Worm (Caenorhabditis elegans) whole organism, young adult: ENCODE data around the gene F54H12.2.

Source experiments
- D2030.7 ChIP-seq: fragments of 200-800 bp; sonication (Bioruptor generic); IDR thresholded peaks from 2 replicates; pipeline ENCODE4 v1.3.6; 2022; ENCODE audit warnings: missing genetic modification reagents, missing genetic modification characterization, missing compliant biosample characterization
- F49E8.2 ChIP-seq: sonication (generic microtip); optimal IDR thresholded peaks from 3 replicates; lab custom pipeline; 2017; ENCODE audit warnings: missing genetic modification characterization, mild to moderate bottlenecking, missing compliant biosample characterization, antibody characterized with exemption, moderate library complexity; ENCODE audit not compliant: insufficient read depth
- Y53F4B.3 ChIP-seq: fragments of 200-800 bp; sonication (Bioruptor generic); IDR thresholded peaks from 2 replicates; pipeline ENCODE4 v1.3.6; 2022; ENCODE audit warnings: missing genetic modification reagents, missing genetic modification characterization, missing compliant biosample characterization
- egl-18 ChIP-seq: fragments of 200-800 bp; sonication (Bioruptor generic); IDR thresholded peaks from 2 replicates; pipeline ENCODE4 v1.3.6; 2022; ENCODE audit warnings: missing genetic modification reagents, missing genetic modification characterization, missing compliant biosample characterization
- hlh-26 ChIP-seq: fragments of 200-800 bp; sonication (Bioruptor generic); conservative IDR thresholded peaks from 2 replicates; pipeline ENCODE4 v1.3.6; 2022; ENCODE audit warnings: missing genetic modification reagents, missing genetic modification characterization, missing compliant biosample characterization
- let-607 ChIP-seq, 2 experiments: fragments of 200-800 bp in 1 of 2; sonication (Bioruptor generic) in 1 of 2; sonication (generic microtip) in 1 of 2; optimal IDR thresholded peaks; 2 replicates each; lab custom pipeline; 2016 to 2018; ENCODE audit warnings: mild to moderate bottlenecking in 2 of 2, missing compliant biosample characterization in 2 of 2, missing genetic modification characterization in 2 of 2, moderate library complexity in 2 of 2, missing genotype in 1 of 2
- nhr-90 ChIP-seq: sonication (generic microtip); optimal IDR thresholded peaks from 2 replicates; lab custom pipeline; 2016; ENCODE audit warnings: missing genotype, mild to moderate bottlenecking, missing genetic modification characterization, missing compliant biosample characterization
- repo-1 ChIP-seq: sonication (generic microtip); optimal IDR thresholded peaks from 2 replicates; lab custom pipeline; 2017; ENCODE audit warnings: mild to moderate bottlenecking, missing genetic modification characterization, missing compliant biosample characterization

ce11 chrIII:7948802-7949201, 15.6 kb upstream of the F54H12.2 start, which contains the start of gene col-90:
- no peak for TF ChIP-seq nhr-90 (tag; lab: Kevin White, UChicago)
- TF ChIP-seq let-607 (tag; optimal IDR thresholded peaks at IDR 0.05; lab: Kevin White, UChicago) = no peak
- TF ChIP-seq repo-1 (tag; lab: Kevin White, UChicago) = no peak
- no peak for TF ChIP-seq D2030.7 (GFP tag; lab: Robert Waterston, UW)
- no peak for TF ChIP-seq egl-18 (GFP tag; lab: Robert Waterston, UW)
- TF ChIP-seq F49E8.2 (tag; lab: Kevin White, UChicago) = no peak
- TF ChIP-seq hlh-26 (GFP tag; lab: Robert Waterston, UW) = no peak
- no peak for TF ChIP-seq Y53F4B.3 (GFP tag; lab: Robert Waterston, UW)
